Fruit fly (Drosophila melanogaster): Measurements from ENCODE around the gene scpr-A.

dm6 chr3R:11214449-11214950 is 26.5 kb upstream of the scpr-A start, which contains the start of gene ZnT86D:
- TF ChIP-seq pan (optimal IDR thresholded peaks at IDR 0.05): no peak
- TF ChIP-seq EcR (GFP tag; optimal IDR thresholded peaks at IDR 0.05): no peak
- TF ChIP-seq Dll (optimal IDR thresholded peaks at IDR 0.05): no peak
- TF ChIP-seq psq (optimal IDR thresholded peaks at IDR 0.05): no peak
